Fruit fly (Drosophila melanogaster) whole organism, adult: ENCODE data around the gene Sodh1.

Experiments used
- CG11617 ChIP-seq: fragments of 200-800 bp; sonication (Bioruptor generic); optimal IDR thresholded peaks from 2 replicates; lab custom pipeline; 2017; ENCODE audit warnings: mild to moderate bottlenecking, missing biosample characterization, missing genetic modification reagents, missing genetic modification characterization
- CG12768 ChIP-seq: fragments of 200-800 bp; sonication (Bioruptor generic); optimal IDR thresholded peaks from 2 replicates; lab custom pipeline; 2017; ENCODE audit warnings: missing biosample characterization, missing genetic modification characterization, mild to moderate bottlenecking, moderate library complexity, missing genetic modification reagents
- CG14711 ChIP-seq: fragments of 200-800 bp; sonication (Bioruptor generic); optimal IDR thresholded peaks from 2 replicates; lab custom pipeline; 2018; ENCODE audit warnings: missing biosample characterization, mild to moderate bottlenecking, missing genetic modification characterization, moderate library complexity
- CG1620 ChIP-seq: fragments of 200-800 bp; sonication (Bioruptor generic); optimal IDR thresholded peaks from 2 replicates; lab custom pipeline; 2016; ENCODE audit warnings: missing biosample characterization, missing genetic modification characterization
- CG33017 ChIP-seq: fragments of 200-800 bp; sonication (Bioruptor generic); optimal IDR thresholded peaks from 2 replicates; lab custom pipeline; 2018; ENCODE audit warnings: missing biosample characterization, mild to moderate bottlenecking, missing genetic modification characterization, moderate library complexity
- CG5204 ChIP-seq: fragments of 200-800 bp; sonication (Bioruptor generic); optimal IDR thresholded peaks from 2 replicates; lab custom pipeline; 2016; ENCODE audit warnings: missing biosample characterization, missing genetic modification characterization
- CG7045 ChIP-seq: fragments of 200-800 bp; sonication (Bioruptor generic); optimal IDR thresholded peaks from 2 replicates; lab custom pipeline; 2017; ENCODE audit warnings: missing biosample characterization, mild to moderate bottlenecking, missing genetic modification characterization
- CG7101 ChIP-seq: fragments of 200-800 bp; sonication (Bioruptor generic); optimal IDR thresholded peaks from 2 replicates; lab custom pipeline; 2018; ENCODE audit warnings: missing biosample characterization, mild to moderate bottlenecking, missing genetic modification characterization, moderate library complexity
- Clk ChIP-seq: fragments of 200-800 bp; sonication (Bioruptor generic); optimal IDR thresholded peaks from 2 replicates; lab custom pipeline; 2017; ENCODE audit warnings: missing biosample characterization, missing genetic modification characterization
- Crg-1 ChIP-seq: fragments of 200-800 bp; sonication (Bioruptor generic); optimal IDR thresholded peaks from 2 replicates; lab custom pipeline; 2016; ENCODE audit warnings: missing biosample characterization, missing genetic modification characterization
- Hr96 ChIP-seq: fragments of 200-800 bp; sonication (Bioruptor generic); optimal IDR thresholded peaks from 2 replicates; lab custom pipeline; 2016; ENCODE audit warnings: missing biosample characterization, missing genetic modification characterization
- Mnt ChIP-seq: fragments of 200-800 bp; sonication (Bioruptor generic); optimal IDR thresholded peaks from 2 replicates; lab custom pipeline; 2016; ENCODE audit warnings: missing biosample characterization, mild to moderate bottlenecking, missing genetic modification characterization
- bab1 ChIP-seq: fragments of 200-800 bp; sonication (Bioruptor generic); optimal IDR thresholded peaks from 3 replicates; lab custom pipeline; 2019; ENCODE audit warnings: missing biosample characterization, mild to moderate bottlenecking, missing genetic modification characterization, moderate library complexity
- cic ChIP-seq: fragments of 200-800 bp; sonication (Bioruptor generic); optimal IDR thresholded peaks from 2 replicates; lab custom pipeline; 2017; ENCODE audit warnings: missing biosample characterization, mild to moderate bottlenecking, missing genetic modification characterization, moderate library complexity
- cnc ChIP-seq, 2 experiments: fragments of >200 bp; optimal IDR thresholded peaks; 2 replicates each; lab custom pipeline; 2017
- kay ChIP-seq: fragments of 200-800 bp; sonication (Bioruptor generic); peaks from one replicate; lab custom pipeline; 2016; ENCODE audit warnings: missing biosample characterization, missing genetic modification characterization, borderline replicate concordance
- ovo ChIP-seq: fragments of 200-800 bp; sonication (Bioruptor generic); optimal IDR thresholded peaks from 2 replicates; lab custom pipeline; 2016; ENCODE audit warnings: missing biosample characterization, missing genetic modification characterization
- tj ChIP-seq: fragments of 200-800 bp; sonication (Bioruptor generic); optimal IDR thresholded peaks from 3 replicates; lab custom pipeline; 2017; ENCODE audit warnings: missing biosample characterization, mild to moderate bottlenecking, missing genetic modification characterization, moderate library complexity
- toe ChIP-seq: fragments of 200-800 bp; sonication (Bioruptor generic); optimal IDR thresholded peaks from 2 replicates; lab custom pipeline; 2016; ENCODE audit warnings: missing biosample characterization, missing genetic modification characterization

Sodh1 gene

dm6 chr3R:7083750-7084149 lies 31.6 kb downstream of the Sodh1 start:
- TF ChIP-seq tj (GFP tag; lab: Kevin White, UChicago) = no peak
- TF ChIP-seq cnc (optimal IDR thresholded peaks at IDR 0.05; lab: Kevin White, UChicago) = no peak
- no peak for TF ChIP-seq Mnt (GFP tag; lab: Kevin White, UChicago)
- no peak for TF ChIP-seq CG14711
- no peak for TF ChIP-seq CG11617 (GFP tag; lab: Kevin White, UChicago)

DNA sequence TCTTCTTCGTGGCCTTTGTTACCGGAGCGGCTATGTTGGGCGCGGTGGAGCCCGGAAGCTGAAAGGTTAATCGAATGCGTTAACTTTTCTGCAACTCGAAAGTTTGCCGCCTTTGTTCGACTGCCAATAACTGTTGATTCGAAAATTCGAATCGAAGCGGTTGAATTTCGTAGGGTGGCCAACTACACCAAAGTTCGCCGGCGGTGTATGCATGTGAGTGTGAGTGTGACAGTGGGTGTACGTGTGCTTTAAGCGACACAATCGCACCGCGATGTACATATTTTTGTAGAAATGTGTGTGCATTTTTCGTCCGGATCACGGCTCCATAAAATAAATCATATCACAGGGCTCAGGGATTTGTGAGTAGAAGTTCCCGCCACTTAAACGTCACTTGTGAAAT lies 33.3 kb downstream of the Sodh1 start:
- no peak for TF ChIP-seq CG7101 (tag; lab: Kevin White, UChicago)
- peak; percentile 87 for TF ChIP-seq CG14711

DNA sequence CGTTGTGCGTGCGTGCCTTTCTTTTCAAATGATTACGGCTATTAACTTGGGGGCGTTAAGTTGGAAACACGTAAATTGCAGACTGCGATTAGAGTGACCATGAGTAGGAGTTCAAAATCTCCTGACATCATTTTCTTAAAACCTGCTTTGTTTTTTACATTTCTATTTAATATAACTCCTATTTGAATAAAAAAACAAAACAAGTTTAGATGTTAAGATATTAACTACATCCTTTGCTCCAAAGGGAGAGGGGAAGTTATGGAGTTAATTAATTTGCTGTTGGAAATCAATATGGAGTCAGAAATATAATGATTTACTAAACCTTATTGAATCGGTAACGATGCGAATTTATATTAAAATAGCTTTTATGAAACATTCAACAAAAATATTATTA lies 33.8 kb downstream of the Sodh1 start, which contains the start of gene Tailor:
Gene Tailor, minus strand, starts transcription at position 101 of the 394 bp plus-strand sequence.
- TF ChIP-seq Clk (GFP tag; lab: Kevin White, UChicago) (no peak), CG11617 (GFP tag; lab: Kevin White, UChicago) (no peak), bab1 (GFP tag; lab: Kevin White, UChicago) (no peak), CG33017 (tag; lab: Kevin White, UChicago) (no peak), Hr96 (GFP tag; lab: Kevin White, UChicago) (no peak), CG1620 (GFP tag; lab: Kevin White, UChicago) (no peak)

- TF ChIP-seq Crg-1 (GFP tag; lab: Kevin White, UChicago) (peak; percentile 84), toe (GFP tag; lab: Kevin White, UChicago) (no peak), CG7045 (GFP tag; lab: Kevin White, UChicago) (peak; percentile 37), CG5204 (no peak), kay (GFP tag; lab: Kevin White, UChicago) (no peak), Clk (GFP tag; lab: Kevin White, UChicago) (no peak), cic (GFP tag; lab: Kevin White, UChicago) (peak; percentile 86), CG14711 (peak; percentile 51), bab1 (GFP tag; lab: Kevin White, UChicago) (peak; percentile 79), CG11617 (GFP tag; lab: Kevin White, UChicago) (peak; percentile 73), Mnt (GFP tag; lab: Kevin White, UChicago) (peak; percentile 91), cnc (optimal IDR thresholded peaks at IDR 0.05; lab: Kevin White, UChicago) (peak in 1 of 2 experiments; percentile 10), tj (GFP tag; lab: Kevin White, UChicago) (peak; percentile 73), Hr96 (GFP tag; lab: Kevin White, UChicago) (peak; percentile 80), CG33017 (tag; lab: Kevin White, UChicago) (peak; percentile 66), CG12768 (peak; percentile 43), CG7101 (tag; lab: Kevin White, UChicago) (peak; percentile 61), CG1620 (GFP tag; lab: Kevin White, UChicago) (peak; percentile 59)
Measured at dm6 chr3R:7086377-7087200, 34.5 kb downstream of the Sodh1 start, which contains the start of gene alphaTub84B. Gene alphaTub84B, plus strand, starts transcription at chr3R:7086599.

dm6 chr3R:7087201-7087505 lies 35.0 kb downstream of the Sodh1 start:
- no peak for TF ChIP-seq Clk (GFP tag; lab: Kevin White, UChicago)
- TF ChIP-seq CG1620 (GFP tag; lab: Kevin White, UChicago) = no peak
- no peak for TF ChIP-seq Mnt (GFP tag; lab: Kevin White, UChicago)
- TF ChIP-seq cnc (optimal IDR thresholded peaks at IDR 0.05; lab: Kevin White, UChicago) = no peak
- TF ChIP-seq toe (GFP tag; lab: Kevin White, UChicago) = no peak
- no peak for TF ChIP-seq kay (GFP tag; lab: Kevin White, UChicago)
- no peak for TF ChIP-seq CG12768
- no peak for TF ChIP-seq CG7101 (tag; lab: Kevin White, UChicago)
- TF ChIP-seq cic (GFP tag; lab: Kevin White, UChicago) = no peak
- no peak for TF ChIP-seq ovo (GFP tag; lab: Kevin White, UChicago)
- no peak for TF ChIP-seq CG14711

DNA sequence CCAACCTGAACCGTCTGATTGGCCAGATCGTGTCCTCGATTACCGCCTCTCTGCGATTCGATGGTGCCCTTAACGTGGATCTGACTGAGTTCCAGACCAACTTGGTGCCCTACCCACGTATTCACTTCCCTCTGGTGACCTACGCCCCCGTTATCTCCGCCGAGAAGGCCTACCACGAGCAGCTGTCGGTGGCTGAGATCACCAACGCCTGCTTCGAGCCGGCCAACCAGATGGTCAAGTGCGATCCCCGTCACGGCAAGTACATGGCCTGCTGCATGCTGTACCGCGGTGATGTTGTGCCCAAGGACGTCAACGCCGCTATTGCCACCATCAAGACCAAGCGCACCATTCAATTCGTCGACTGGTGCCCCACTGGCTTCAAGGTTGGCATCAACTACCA lies 35.8 kb downstream of the Sodh1 start:
- TF ChIP-seq CG7101 (tag; lab: Kevin White, UChicago) (no peak), CG11617 (GFP tag; lab: Kevin White, UChicago) (no peak), CG14711 (no peak), Mnt (GFP tag; lab: Kevin White, UChicago) (no peak)

DNA sequence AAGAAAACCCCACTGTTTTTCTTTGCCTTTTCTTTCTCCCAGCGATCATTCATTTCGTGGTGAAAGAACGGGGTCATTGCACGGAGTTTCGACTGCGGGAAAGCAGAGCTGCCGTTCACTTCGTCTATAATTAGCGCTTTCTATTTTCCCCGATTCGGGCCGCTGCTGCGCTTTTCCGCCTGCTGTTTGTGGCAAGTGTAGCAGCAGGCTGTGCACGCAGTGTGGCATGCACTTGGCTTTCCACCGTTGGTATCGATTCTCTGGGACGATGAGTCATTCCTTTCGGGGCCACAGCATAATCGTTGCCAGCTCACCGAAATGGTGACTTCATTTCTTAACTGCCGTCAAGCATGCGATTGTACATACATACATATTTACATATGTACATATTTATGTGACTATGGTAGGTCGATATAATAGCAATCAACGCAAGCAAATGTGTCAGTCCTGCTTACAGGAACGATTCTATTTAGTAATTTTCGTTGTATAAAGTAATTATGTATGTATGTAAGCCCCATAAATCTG lies 36.8 kb downstream of the Sodh1 start:
- TF ChIP-seq Hr96 (GFP tag; lab: Kevin White, UChicago) (no peak), kay (GFP tag; lab: Kevin White, UChicago) (no peak), CG14711 (no peak), ovo (GFP tag; lab: Kevin White, UChicago) (peak; percentile 3)
